Worm (Caenorhabditis elegans) whole organism, midembryonic: ENCODE measurements around the gene ntl-3.

Source experiments
- T22C8.4 ChIP-seq: fragments of 200-800 bp; sonication (Bioruptor generic); IDR thresholded peaks from 2 replicates; pipeline ENCODE4 v1.3.6; 2022; ENCODE audit warnings: missing genetic modification characterization, missing compliant biosample characterization
- cog-1 ChIP-seq: sonication (generic microtip); optimal IDR thresholded peaks from 2 replicates; lab custom pipeline; 2016; ENCODE audit warnings: missing genetic modification characterization, missing compliant biosample characterization
- flt-1 ChIP-seq: fragments of 200-800 bp; sonication (Bioruptor generic); IDR thresholded peaks from 2 replicates; pipeline ENCODE4 v1.3.6; 2022; ENCODE audit warnings: missing genetic modification characterization, missing compliant biosample characterization
- med-1 ChIP-seq: sonication (generic microtip); optimal IDR thresholded peaks from 2 replicates; lab custom pipeline; 2017; ENCODE audit warnings: missing genetic modification characterization, mild to moderate bottlenecking, missing compliant biosample characterization, antibody characterized with exemption, missing genetic modification reagents; ENCODE audit not compliant: insufficient read depth

ce11 chrIII:11810447-11810846, 35.8 kb downstream of the ntl-3 start, which contains the start of gene C18D11.6:
- TF ChIP-seq T22C8.4 (GFP tag; lab: Robert Waterston, UW) (no peak), cog-1 (no peak), flt-1 (GFP tag; lab: Robert Waterston, UW) (no peak), med-1 (GFP tag; lab: Kevin White, UChicago) (no peak)
